Fruit fly (Drosophila melanogaster): Measurements from ENCODE around the gene Ada2b.
A peak's percentile ranks its signal among the peaks of the same experiment; 100 is the strongest.

Ada2b gene

DNA sequence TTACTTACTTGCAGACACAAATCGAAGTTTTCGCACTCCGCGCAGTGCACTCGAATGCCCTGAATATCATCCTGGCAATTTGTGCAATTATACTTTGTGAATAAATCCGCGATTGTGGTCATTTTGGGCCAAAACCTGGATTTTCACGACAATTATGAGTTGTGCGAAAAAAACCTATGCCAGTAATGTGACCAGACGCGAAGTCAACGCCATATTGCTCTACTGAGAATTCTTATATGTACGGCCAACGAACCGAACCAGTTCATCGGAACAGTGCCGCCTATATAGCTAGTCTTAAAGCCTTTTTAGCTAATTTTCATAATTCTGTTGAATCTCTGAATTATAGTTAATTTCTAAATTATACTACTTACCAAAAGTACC is at the start of gene Ada2b (continued):
- TF ChIP-seq nau (GFP tag; optimal IDR thresholded peaks at IDR 0.05) (no peak), psq (GFP tag; optimal IDR thresholded peaks at IDR 0.05) (no peak), ato (GFP tag; IDR thresholded peaks at IDR 0.05; ENCODE audit: partially characterized antibody) (peak; percentile 29; the same call in 1 of the 2 replicates), Scr (GFP tag; IDR thresholded peaks at IDR 0.05; ENCODE audit: partially characterized antibody) (peak; percentile 45), CG14710 (tag; optimal IDR thresholded peaks at IDR 0.05) (no peak), CG12236 (GFP tag; optimal IDR thresholded peaks at IDR 0.05) (no peak), CG12219 (GFP tag; optimal IDR thresholded peaks at IDR 0.05) (no peak), crol (GFP tag; IDR thresholded peaks at IDR 0.05) (no peak), ara (GFP tag; IDR thresholded peaks at IDR 0.05) (no peak), gcm (GFP tag; optimal IDR thresholded peaks at IDR 0.05) (no peak), Dbx (GFP tag; IDR thresholded peaks at IDR 0.05) (no peak), Ets97D (GFP tag; optimal IDR thresholded peaks at IDR 0.05) (peak; percentile 7), NK7.1 (GFP tag; optimal IDR thresholded peaks at IDR 0.05) (no peak), so (GFP tag; IDR thresholded peaks at IDR 0.05) (no peak; the same call in 2 of the 3 replicates), MESR4 (GFP tag; optimal IDR thresholded peaks at IDR 0.05) (peak; percentile 97), kay (GFP tag; optimal IDR thresholded peaks at IDR 0.05) (no peak), ken (GFP tag; IDR thresholded peaks at IDR 0.05) (no peak), CG32532 (GFP tag; IDR thresholded peaks at IDR 0.05) (no peak), CG11504 (tag; optimal IDR thresholded peaks at IDR 0.05) (no peak), Ets65A (GFP tag) (no peak), CG10267 (tag; optimal IDR thresholded peaks at IDR 0.05) (no peak), Atf6 (GFP tag; IDR thresholded peaks at IDR 0.05) (0 out of 2 replicates have a peak, but pooled peaks have one; percentile 6), org-1 (GFP tag; optimal IDR thresholded peaks at IDR 0.05) (no peak), CG12942 (GFP tag; optimal IDR thresholded peaks at IDR 0.05) (no peak), CG31441 (GFP tag; IDR thresholded peaks at IDR 0.05) (0 out of 2 replicates have a peak, but pooled peaks have one; percentile 4), mirr (GFP tag; optimal IDR thresholded peaks at IDR 0.05) (no peak), bcd (GFP tag; optimal IDR thresholded peaks at IDR 0.05) (no peak), run (tag; optimal IDR thresholded peaks at IDR 0.05) (no peak), CG1792 (GFP tag; optimal IDR thresholded peaks at IDR 0.05) (no peak), grau (tag; optimal IDR thresholded peaks at IDR 0.05) (no peak), CG8944 (GFP tag; optimal IDR thresholded peaks at IDR 0.05) (no peak), ab (GFP tag; optimal IDR thresholded peaks at IDR 0.05) (no peak), gsb-n (tag; optimal IDR thresholded peaks at IDR 0.05) (no peak), Side (GFP tag; optimal IDR thresholded peaks at IDR 0.05) (no peak)

DNA sequence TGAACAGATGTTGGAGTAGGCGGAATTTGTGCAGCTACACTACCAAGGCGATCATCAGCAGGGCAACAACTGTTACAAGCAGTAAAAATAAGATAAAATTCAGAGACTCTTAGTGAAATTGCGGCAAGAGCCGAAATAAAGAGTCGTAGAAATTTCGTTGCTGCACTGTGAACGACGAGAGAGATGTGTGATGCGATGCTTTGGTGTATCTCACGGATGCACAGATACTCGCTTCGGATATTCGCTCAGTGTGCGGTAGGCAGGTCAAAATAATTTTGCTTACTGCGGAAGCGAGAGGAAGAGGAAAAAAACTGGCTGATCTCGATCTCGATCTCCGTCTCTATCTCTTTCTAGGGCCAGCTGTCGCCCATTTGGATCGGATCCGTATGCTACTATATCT is 48.5 kb upstream of the Ada2b start:
- TF ChIP-seq Poxn (GFP tag; IDR thresholded peaks at IDR 0.05) (no peak), CkIIα-i1 (GFP tag; IDR thresholded peaks at IDR 0.05) (no peak), CG6765 (GFP tag; optimal IDR thresholded peaks at IDR 0.05) (no peak), CG8944 (GFP tag; optimal IDR thresholded peaks at IDR 0.05) (no peak), CG2202 (tag; optimal IDR thresholded peaks at IDR 0.05) (no peak), ara (GFP tag; IDR thresholded peaks at IDR 0.05) (no peak), CG12219 (GFP tag; optimal IDR thresholded peaks at IDR 0.05) (no peak), cas (GFP tag; IDR thresholded peaks at IDR 0.05) (no peak), Awh (GFP tag; IDR thresholded peaks at IDR 0.05) (no peak), Sox100B (GFP tag; optimal IDR thresholded peaks at IDR 0.05) (no peak), CG2199 (GFP tag; IDR thresholded peaks at IDR 0.05) (0 out of 3 replicates have a peak, but pooled peaks have one; percentile 38), Lhr (GFP tag; optimal IDR thresholded peaks at IDR 0.05) (no peak), Xrp1 (GFP tag; IDR thresholded peaks at IDR 0.05) (0 out of 2 replicates have a peak, but pooled peaks have one; percentile 13), Dip3 (GFP tag; optimal IDR thresholded peaks at IDR 0.05) (no peak), ab (GFP tag; optimal IDR thresholded peaks at IDR 0.05) (no peak), zfh1 (GFP tag; IDR thresholded peaks at IDR 0.05) (0 out of 3 replicates have a peak, but pooled peaks have one; percentile 6), CG13894 (tag; optimal IDR thresholded peaks at IDR 0.05) (no peak), en (GFP tag; optimal IDR thresholded peaks at IDR 0.05) (no peak), zf30C (GFP tag; optimal IDR thresholded peaks at IDR 0.05) (peak; percentile 92), nerfin-2 (GFP tag; IDR thresholded peaks at IDR 0.05; ENCODE audit: partially characterized antibody) (no peak), bowl (GFP tag; IDR thresholded peaks at IDR 0.05) (no peak), Ets97D (GFP tag; optimal IDR thresholded peaks at IDR 0.05) (no peak), GATAe (GFP tag; conservative IDR thresholded peaks at IDR 0.05) (no peak), CG15269 (tag; optimal IDR thresholded peaks at IDR 0.05) (no peak)

All from whole organism, embryonic.